Fruit fly (Drosophila melanogaster) whole organism, embryonic: ENCODE results near the gene Pc.

Experiments used
- Abd-B ChIP-seq: fragments of 200-800 bp; sonication (Bioruptor generic); optimal IDR thresholded peaks from 2 replicates; lab custom pipeline; 2018; ENCODE audit warnings: missing biosample characterization, mild to moderate bottlenecking, missing genetic modification characterization, moderate library complexity
- CG11696 ChIP-seq: fragments of 200-800 bp; sonication (Bioruptor generic); IDR thresholded peaks from 2 replicates; pipeline ENCODE4 v1.3.6; 2022; ENCODE audit warnings: missing biosample characterization, missing genetic modification characterization
- CG14860 ChIP-seq: fragments of 200-800 bp; sonication (Bioruptor generic); IDR thresholded peaks from 3 replicates; pipeline ENCODE4 v1.3.6; 2022; ENCODE audit warnings: missing biosample characterization, missing genetic modification characterization; ENCODE audit not compliant: partially characterized antibody
- CG1602 ChIP-seq: fragments of 200-800 bp; sonication (Bioruptor generic); optimal IDR thresholded peaks from 3 replicates; lab custom pipeline; 2016; ENCODE audit warnings: missing biosample characterization, missing genetic modification characterization
- CG1603 ChIP-seq: fragments of 200-800 bp; sonication (Bioruptor generic); optimal IDR thresholded peaks from 2 replicates; lab custom pipeline; 2019; ENCODE audit warnings: missing biosample characterization, mild to moderate bottlenecking, missing genetic modification characterization, moderate library complexity
- CG17568 ChIP-seq: fragments of 200-800 bp; sonication (Bioruptor generic); optimal IDR thresholded peaks from 2 replicates; lab custom pipeline; 2018; ENCODE audit warnings: missing biosample characterization, mild to moderate bottlenecking, missing genetic modification characterization, moderate library complexity
- CG17612 ChIP-seq: fragments of 200-800 bp; sonication (Bioruptor generic); IDR thresholded peaks from 2 replicates; pipeline ENCODE4 v1.3.6; 2022; ENCODE audit warnings: missing biosample characterization, missing genetic modification characterization
- CG2120 ChIP-seq: fragments of 200-800 bp; sonication (Bioruptor generic); optimal IDR thresholded peaks from 3 replicates; lab custom pipeline; 2016; ENCODE audit warnings: missing biosample characterization, missing genetic modification characterization
- CG32772 ChIP-seq: fragments of 200-800 bp; sonication (Bioruptor generic); IDR thresholded peaks from 2 replicates; pipeline ENCODE4 v1.3.6; 2022; ENCODE audit warnings: missing biosample characterization, missing genetic modification characterization
- CG5180 ChIP-seq: fragments of 200-800 bp; sonication (Bioruptor generic); optimal IDR thresholded peaks from 3 replicates; lab custom pipeline; 2017; ENCODE audit warnings: missing biosample characterization, missing genetic modification characterization, mild to moderate bottlenecking, moderate library complexity, missing genetic modification reagents
- CG6254 ChIP-seq: fragments of 200-800 bp; sonication (Bioruptor generic); optimal IDR thresholded peaks from 3 replicates; lab custom pipeline; 2017; ENCODE audit warnings: mild to moderate bottlenecking, missing biosample characterization, missing genetic modification reagents, missing genetic modification characterization
- CG6272 ChIP-seq: fragments of 200-800 bp; sonication (Bioruptor generic); IDR thresholded peaks from 2 replicates; pipeline ENCODE4 v1.3.6; 2022; ENCODE audit warnings: missing biosample characterization, missing genetic modification characterization
- CG9215 ChIP-seq: fragments of 200-800 bp; sonication (Bioruptor generic); IDR thresholded peaks from 2 replicates; pipeline ENCODE4 v1.3.6; 2022; ENCODE audit warnings: missing biosample characterization, missing genetic modification characterization
- CTCF ChIP-seq: fragments of 200-800 bp; sonication (Bioruptor generic); optimal IDR thresholded peaks from 2 replicates; lab custom pipeline; 2017; ENCODE audit warnings: missing biosample characterization, mild to moderate bottlenecking, missing genetic modification characterization, moderate library complexity
- D19B ChIP-seq: fragments of 200-800 bp; sonication (Bioruptor generic); optimal IDR thresholded peaks from 2 replicates; lab custom pipeline; 2017; ENCODE audit warnings: missing biosample characterization, mild to moderate bottlenecking, missing genetic modification characterization
- Dfd ChIP-seq, 2 experiments: fragments of >200 bp; optimal IDR thresholded peaks; 2 replicates each; lab custom pipeline; 2017; ENCODE audit warnings: missing biosample characterization in 2 of 2, missing genetic modification characterization in 2 of 2
- Drgx ChIP-seq: fragments of 200-800 bp; sonication (Bioruptor generic); IDR thresholded peaks from 2 replicates; pipeline ENCODE4 v1.3.6; 2022; ENCODE audit warnings: missing biosample characterization, missing genetic modification characterization
- Fer2 ChIP-seq: fragments of 200-800 bp; sonication (Bioruptor generic); optimal IDR thresholded peaks from 2 replicates; lab custom pipeline; 2018; ENCODE audit warnings: missing biosample characterization, mild to moderate bottlenecking, missing genetic modification characterization, moderate library complexity
- HmgD ChIP-seq: fragments of 200-800 bp; sonication (Bioruptor generic); optimal IDR thresholded peaks from 3 replicates; lab custom pipeline; 2016; ENCODE audit warnings: missing biosample characterization, missing genetic modification characterization
- Hmx ChIP-seq: fragments of 200-800 bp; sonication (Bioruptor generic); optimal IDR thresholded peaks from 2 replicates; lab custom pipeline; 2016; ENCODE audit warnings: missing biosample characterization, missing genetic modification characterization
- Jarid2 ChIP-seq: fragments of 200-800 bp; sonication (Bioruptor generic); optimal IDR thresholded peaks from 3 replicates; lab custom pipeline; 2017; ENCODE audit warnings: mild to moderate bottlenecking, missing biosample characterization, missing genetic modification reagents, missing genetic modification characterization
- Myb ChIP-seq: fragments of 200-800 bp; sonication (Bioruptor generic); optimal IDR thresholded peaks from 2 replicates; lab custom pipeline; 2016; ENCODE audit warnings: missing biosample characterization, missing genetic modification characterization
- Nf-YC ChIP-seq: fragments of 200-800 bp; optimal IDR thresholded peaks from 3 replicates; lab custom pipeline; 2019; ENCODE audit warnings: missing biosample characterization, mild to moderate bottlenecking, missing genetic modification characterization, moderate library complexity
- Scr ChIP-seq: fragments of 200-800 bp; sonication (Bioruptor generic); IDR thresholded peaks from 2 replicates; pipeline ENCODE4 v1.3.6; 2022; ENCODE audit warnings: missing biosample characterization, missing genetic modification characterization; ENCODE audit not compliant: partially characterized antibody
- Stat92E ChIP-seq, 3 experiments: fragments of >200 bp in 2 of 3; fragments of 200-800 bp in 1 of 3; sonication (Bioruptor generic) in 1 of 3; optimal IDR thresholded peaks; 2 replicates each; lab custom pipeline; 2017 to 2019; ENCODE audit warnings: missing biosample characterization in 3 of 3, missing genetic modification characterization in 3 of 3, mild to moderate bottlenecking in 1 of 3, moderate library complexity in 1 of 3
- Usf ChIP-seq: fragments of 200-800 bp; sonication (Bioruptor generic); optimal IDR thresholded peaks from 2 replicates; lab custom pipeline; 2017; ENCODE audit warnings: missing genotype, missing biosample characterization, missing genetic modification characterization
- bcd ChIP-seq: fragments of 200-800 bp; sonication (Bioruptor generic); optimal IDR thresholded peaks from 2 replicates; lab custom pipeline; 2017; ENCODE audit warnings: missing biosample characterization, mild to moderate bottlenecking, missing genetic modification characterization
- cad ChIP-seq: fragments of >200 bp; optimal IDR thresholded peaks from 2 replicates; lab custom pipeline; 2017; ENCODE audit warnings: missing biosample characterization, missing genetic modification characterization
- dan ChIP-seq: fragments of 200-800 bp; sonication (Bioruptor generic); IDR thresholded peaks from 2 replicates; pipeline ENCODE4 v1.3.6; 2022; ENCODE audit warnings: missing biosample characterization, missing genetic modification characterization
- dysf ChIP-seq: fragments of 200-800 bp; sonication (Bioruptor generic); IDR thresholded peaks from 3 replicates; pipeline ENCODE4 v1.3.6; 2022; ENCODE audit warnings: missing biosample characterization, missing genetic modification characterization
- gem ChIP-seq: fragments of 200-800 bp; sonication (Bioruptor generic); optimal IDR thresholded peaks from 2 replicates; lab custom pipeline; 2019; ENCODE audit warnings: missing biosample characterization, mild to moderate bottlenecking, missing genetic modification characterization, moderate library complexity
- ham ChIP-seq: fragments of 200-800 bp; sonication (Bioruptor generic); IDR thresholded peaks from 2 replicates; pipeline ENCODE4 v1.3.6; 2022; ENCODE audit warnings: missing biosample characterization, missing genetic modification characterization
- ind ChIP-seq: fragments of 200-800 bp; sonication (Bioruptor generic); optimal IDR thresholded peaks from 3 replicates; lab custom pipeline; 2016; ENCODE audit warnings: missing biosample characterization, missing genetic modification characterization
- jigr1 ChIP-seq: fragments of 200-800 bp; sonication (Bioruptor generic); IDR thresholded peaks from 3 replicates; pipeline ENCODE4 v1.3.6; 2022; ENCODE audit warnings: missing biosample characterization, missing genetic modification characterization
- knrl ChIP-seq: fragments of 200-800 bp; sonication (Bioruptor generic); IDR thresholded peaks from 3 replicates; pipeline ENCODE4 v1.3.6; 2022; ENCODE audit warnings: missing biosample characterization, missing genetic modification characterization; ENCODE audit not compliant: partially characterized antibody
- lov ChIP-seq, 2 experiments: fragments of 200-800 bp in 1 of 2; fragments of >200 bp in 1 of 2; sonication (Bioruptor generic) in 1 of 2; IDR thresholded peaks in 1 of 2; optimal IDR thresholded peaks in 1 of 2; 2 replicates in 1 of 2; 3 replicates in 1 of 2; pipeline versions ENCODE4 v1.3.6 to Lab custom; 2017 to 2022; ENCODE audit warnings: missing biosample characterization in 1 of 2, missing genetic modification characterization in 1 of 2
- mirr ChIP-seq: fragments of 200-800 bp; sonication (Bioruptor generic); optimal IDR thresholded peaks from 3 replicates; lab custom pipeline; 2018; ENCODE audit warnings: missing biosample characterization, mild to moderate bottlenecking, missing genetic modification characterization
- onecut ChIP-seq: fragments of 200-800 bp; sonication (Bioruptor generic); IDR thresholded peaks from 2 replicates; pipeline ENCODE4 v1.3.6; 2022; ENCODE audit warnings: missing biosample characterization, missing genetic modification characterization
- otp ChIP-seq: fragments of 200-800 bp; sonication (Bioruptor generic); IDR thresholded peaks from 3 replicates; pipeline ENCODE4, ENCODE4 v1.3.6; 2022; ENCODE audit warnings: missing biosample characterization, missing genetic modification characterization
- pan ChIP-seq, 4 experiments: fragments of >200 bp in 3 of 4; fragments of 200-800 bp in 1 of 4; sonication (Bioruptor generic) in 1 of 4; optimal IDR thresholded peaks in 3 of 4; IDR thresholded peaks in 1 of 4; 2 replicates each; pipeline versions ENCODE4 v1.3.6 to Lab custom; 2017 to 2022; ENCODE audit warnings: missing biosample characterization in 2 of 4, missing genetic modification characterization in 2 of 4, mixed read lengths in 1 of 4
- pb ChIP-seq: fragments of 200-800 bp; sonication (Bioruptor generic); optimal IDR thresholded peaks from 3 replicates; lab custom pipeline; 2016; ENCODE audit warnings: missing biosample characterization, missing genetic modification characterization
- peb ChIP-seq: fragments of 200-800 bp; sonication (Bioruptor generic); IDR thresholded peaks from 2 replicates; pipeline ENCODE4 v1.3.6; 2022; ENCODE audit warnings: missing biosample characterization, missing genetic modification characterization
- salm ChIP-seq: fragments of 200-800 bp; sonication (Bioruptor generic); optimal IDR thresholded peaks from 2 replicates; lab custom pipeline; 2018; ENCODE audit warnings: missing biosample characterization, mild to moderate bottlenecking, missing genetic modification characterization
- scrt ChIP-seq: fragments of 200-800 bp; sonication (Bioruptor generic); optimal IDR thresholded peaks from 2 replicates; lab custom pipeline; 2018; ENCODE audit warnings: missing biosample characterization, mild to moderate bottlenecking, missing genetic modification characterization, moderate library complexity
- tll ChIP-seq, 2 experiments: fragments of 200-800 bp in 1 of 2; fragments of >200 bp in 1 of 2; sonication (Bioruptor generic) in 1 of 2; optimal IDR thresholded peaks; 2 replicates each; lab custom pipeline; 2017 to 2019; ENCODE audit warnings: missing biosample characterization in 2 of 2, missing genetic modification characterization in 2 of 2, mild to moderate bottlenecking in 1 of 2, moderate library complexity in 1 of 2
- toy ChIP-seq: fragments of 200-800 bp; sonication (Bioruptor generic); IDR thresholded peaks from 2 replicates; pipeline ENCODE4 v1.3.6; 2022; ENCODE audit warnings: missing biosample characterization, missing genetic modification characterization
- zfh1 ChIP-seq: fragments of 200-800 bp; sonication (Bioruptor generic); IDR thresholded peaks from 3 replicates; pipeline ENCODE4 v1.3.6; 2022; ENCODE audit warnings: missing biosample characterization, missing genetic modification characterization

The Pc gene

dm6 chr3L:21276296-21277257 lies 41.2 kb downstream of the Pc start (continued):
- TF ChIP-seq Stat92E (GFP tag; optimal IDR thresholded peaks at IDR 0.05; lab: Kevin White, UChicago) (peak in 1 of 3 experiments; percentile 33), CG1602 (peak; percentile 44), ind (peak; percentile 44), Drgx (GFP tag; lab: Robert Waterston, UW) (no peak), lov (optimal IDR thresholded peaks at IDR 0.05; lab: Kevin White, UChicago) (no peak), lov (GFP tag; IDR thresholded peaks at IDR 0.05; lab: Robert Waterston, UW) (peak; percentile 7; the same call in 1 of the 3 replicates), Abd-B (GFP tag; lab: Kevin White, UChicago) (peak; percentile 20), otp (0 out of 3 replicates have a peak, but pooled peaks have one; percentile 28), Hmx (GFP tag; lab: Kevin White, UChicago) (peak; percentile 69), ham (GFP tag; lab: Robert Waterston, UW) (no peak), HmgD (GFP tag; lab: Kevin White, UChicago) (peak; percentile 10), dan (GFP tag; lab: Robert Waterston, UW) (no peak), CG17612 (no peak), Scr (GFP tag; lab: Robert Waterston, UW) (0 out of 2 replicates have a peak, but pooled peaks have one; percentile 16), Dfd (GFP tag; optimal IDR thresholded peaks at IDR 0.05; lab: Kevin White, UChicago) (no peak), CTCF (peak; percentile 2), Myb (GFP tag; lab: Kevin White, UChicago) (peak; percentile 19), CG6254 (GFP tag; lab: Kevin White, UChicago) (peak; percentile 53), peb (GFP tag; lab: Robert Waterston, UW) (no peak), CG2120 (GFP tag; lab: Kevin White, UChicago) (peak; percentile 76), CG1603 (tag; lab: Kevin White, UChicago) (peak; percentile 23), CG32772 (GFP tag; lab: Robert Waterston, UW) (0 out of 2 replicates have a peak, but pooled peaks have one; percentile 11), zfh1 (GFP tag; lab: Robert Waterston, UW) (peak; percentile 34; the same call in 1 of the 3 replicates), knrl (GFP tag; lab: Robert Waterston, UW) (no peak; the same call in 2 of the 3 replicates), CG5180 (GFP tag; lab: Kevin White, UChicago) (peak; percentile 11), mirr (peak; percentile 18), CG17568 (GFP tag; lab: Kevin White, UChicago) (no peak), bcd (GFP tag; lab: Kevin White, UChicago) (peak; percentile 66), pb (GFP tag; lab: Kevin White, UChicago) (peak; percentile 8), Jarid2 (GFP tag; lab: Kevin White, UChicago) (peak; percentile 4), CG9215 (GFP tag; lab: Robert Waterston, UW) (peak; percentile 53), toy (no peak), onecut (0 out of 2 replicates have a peak, but pooled peaks have one; percentile 5), Usf (GFP tag; lab: Kevin White, UChicago) (peak; percentile 19), salm (tag; lab: Kevin White, UChicago) (no peak), cad (GFP tag; lab: Kevin White, UChicago) (peak; percentile 75), Fer2 (tag; lab: Kevin White, UChicago) (no peak), CG11696 (no peak), CG14860 (GFP tag; lab: Robert Waterston, UW) (no peak), tll (GFP tag; optimal IDR thresholded peaks at IDR 0.05; lab: Kevin White, UChicago) (peak in 1 of 2 experiments; percentile 88), D19B (GFP tag; lab: Kevin White, UChicago) (peak; percentile 18), Nf-YC (tag; lab: Kevin White, UChicago) (peak; percentile 36), scrt (GFP tag; lab: Kevin White, UChicago) (peak; percentile 41), dysf (GFP tag; lab: Robert Waterston, UW) (peak; percentile 65), pan (optimal IDR thresholded peaks at IDR 0.05; lab: Kevin White, UChicago) (no peak), pan (GFP tag; optimal IDR thresholded peaks at IDR 0.05 in 1 of 2, IDR thresholded peaks at IDR 0.05 in 1 of 2) (peak in 1 of 2 experiments; percentile 4), jigr1 (no peak), gem (tag; lab: Kevin White, UChicago) (peak; percentile 83), CG6272 (GFP tag; lab: Robert Waterston, UW) (0 out of 2 replicates have a peak, but pooled peaks have one; percentile 14)
